Worm (Caenorhabditis elegans) whole organism, L4 larva: ENCODE data around the gene C34C6.10.

ENCODE experiments used
- F10B5.3 ChIP-seq: sonication (generic microtip); optimal IDR thresholded peaks from 2 replicates; lab custom pipeline; 2016; ENCODE audit warnings: mild to moderate bottlenecking, missing genetic modification characterization, missing compliant biosample characterization
- F44E2.7 ChIP-seq: fragments of 200-800 bp; sonication (Bioruptor generic); IDR thresholded peaks from 2 replicates; pipeline ENCODE4 v2.1.2; 2022; ENCODE audit warnings: missing genetic modification characterization, missing compliant biosample characterization
- T26A8.4 ChIP-seq: fragments of 200-800 bp; sonication (Bioruptor generic); IDR thresholded peaks from 2 replicates; pipeline ENCODE4 v1.3.6; 2022; ENCODE audit warnings: missing genetic modification characterization, missing compliant biosample characterization
- Y105C5A.15 ChIP-seq: fragments of 200-800 bp; sonication (Bioruptor generic); IDR thresholded peaks from 2 replicates; pipeline ENCODE4 v1.3.6; 2022; ENCODE audit warnings: missing genetic modification characterization, missing compliant biosample characterization
- aha-1 ChIP-seq: fragments of 150-350 bp; peaks from one replicate; lab custom pipeline; 2014; ENCODE audit warnings: missing biosample characterization, missing genetic modification characterization
- attf-4 ChIP-seq: sonication (generic microtip); optimal IDR thresholded peaks from 3 replicates; lab custom pipeline; 2017; ENCODE audit warnings: missing biosample characterization, missing genetic modification characterization
- ceh-82 ChIP-seq: sonication (generic microtip); optimal IDR thresholded peaks from 2 replicates; lab custom pipeline; 2017; ENCODE audit warnings: missing biosample characterization, missing genetic modification characterization
- ctbp-1 ChIP-seq: fragments of 200-800 bp; sonication (Bioruptor generic); IDR thresholded peaks from 2 replicates; pipeline ENCODE4 v1.3.6; 2022; ENCODE audit warnings: missing genetic modification reagents, missing genetic modification characterization, missing compliant biosample characterization
- daf-12 ChIP-seq: fragments of 150-350 bp; optimal IDR thresholded peaks from 2 replicates; lab custom pipeline; 2014; ENCODE audit warnings: missing biosample characterization, missing genetic modification reagents, missing genetic modification characterization
- daf-16 ChIP-seq, 3 experiments: sonication (generic microtip); optimal IDR thresholded peaks; 2 replicates each; lab custom pipeline; 2016 to 2017; ENCODE audit warnings: missing genetic modification characterization in 3 of 3, missing genetic modification reagents in 3 of 3, mild to moderate bottlenecking in 2 of 3, missing compliant biosample characterization in 2 of 3, missing biosample characterization in 1 of 3, moderate library complexity in 1 of 3
- dmd-6 ChIP-seq: fragments of 200-800 bp; sonication (Bioruptor generic); IDR thresholded peaks from 2 replicates; pipeline ENCODE4 v1.3.6; 2022; ENCODE audit warnings: missing genetic modification reagents, missing genetic modification characterization, missing compliant biosample characterization
- dpl-1 ChIP-seq: fragments of 150-350 bp; optimal IDR thresholded peaks from 2 replicates; lab custom pipeline; 2014; ENCODE audit warnings: missing biosample characterization, missing genetic modification reagents, missing genetic modification characterization
- dve-1 ChIP-seq: sonication (generic microtip); optimal IDR thresholded peaks from 2 replicates; lab custom pipeline; 2017; ENCODE audit warnings: antibody characterized with exemption, mild to moderate bottlenecking, missing genetic modification characterization, missing compliant biosample characterization; ENCODE audit not compliant: insufficient read depth
- egl-27 ChIP-seq: sonication (generic microtip); optimal IDR thresholded peaks from 3 replicates; lab custom pipeline; 2017; ENCODE audit warnings: missing biosample characterization, missing genetic modification reagents, missing genetic modification characterization
- egl-43 ChIP-seq: fragments of 200-800 bp; sonication (Bioruptor generic); IDR thresholded peaks from 2 replicates; pipeline ENCODE4 v1.3.6; 2022; ENCODE audit warnings: missing genetic modification reagents, missing genetic modification characterization, missing compliant biosample characterization
- hlh-11 ChIP-seq: fragments of 200-800 bp; sonication (Bioruptor generic); optimal IDR thresholded peaks from 2 replicates; lab custom pipeline; 2018; ENCODE audit warnings: mild to moderate bottlenecking, missing genetic modification characterization, missing compliant biosample characterization
- lin-38 ChIP-seq: fragments of 200-800 bp; sonication (Bioruptor generic); IDR thresholded peaks from 2 replicates; pipeline ENCODE4 v1.3.6; 2022; ENCODE audit warnings: missing genetic modification reagents, missing genetic modification characterization, missing compliant biosample characterization
- lsy-2 ChIP-seq, 2 experiments: fragments of 150-350 bp in 1 of 2; sonication (generic microtip) in 1 of 2; optimal IDR thresholded peaks; 2 replicates each; lab custom pipeline; 2014 to 2017; ENCODE audit warnings: missing biosample characterization in 2 of 2, missing genetic modification characterization in 2 of 2
- mdl-1 ChIP-seq, 2 experiments: fragments of 150-350 bp in 1 of 2; sonication (generic microtip) in 1 of 2; optimal IDR thresholded peaks; 2 replicates each; lab custom pipeline; 2014 to 2017; ENCODE audit warnings: missing biosample characterization in 2 of 2, missing genetic modification characterization in 2 of 2
- mep-1 ChIP-seq: fragments of 150-350 bp; sonication (generic microtip); optimal IDR thresholded peaks from 3 replicates; lab custom pipeline; 2014; ENCODE audit warnings: missing biosample characterization, missing genetic modification characterization
- mes-2 ChIP-seq: sonication (generic microtip); optimal IDR thresholded peaks from 2 replicates; lab custom pipeline; 2016; ENCODE audit warnings: missing genotype, mild to moderate bottlenecking, missing genetic modification characterization, missing compliant biosample characterization; ENCODE audit not compliant: poor library complexity, severe bottlenecking
- mxl-2 ChIP-seq: fragments of 200-800 bp; sonication (Bioruptor generic); conservative IDR thresholded peaks from 2 replicates; pipeline ENCODE4 v1.3.6; 2022; ENCODE audit warnings: missing genetic modification reagents, missing genetic modification characterization, missing compliant biosample characterization
- nhr-10 ChIP-seq: fragments of 150-350 bp; optimal IDR thresholded peaks from 2 replicates; lab custom pipeline; 2014; ENCODE audit warnings: missing biosample characterization, missing genetic modification characterization
- php-3 ChIP-seq: fragments of 200-800 bp; sonication (Bioruptor generic); IDR thresholded peaks from 2 replicates; pipeline ENCODE4 v1.3.6; 2022; ENCODE audit warnings: missing genetic modification reagents, missing genetic modification characterization, missing compliant biosample characterization
- pqm-1 ChIP-seq: sonication (generic microtip); optimal IDR thresholded peaks from 2 replicates; lab custom pipeline; 2017; ENCODE audit warnings: missing biosample characterization, missing genetic modification characterization
- rbr-2 ChIP-seq: sonication (generic microtip); optimal IDR thresholded peaks from 2 replicates; lab custom pipeline; 2016; ENCODE audit warnings: missing genotype, missing genetic modification characterization, missing compliant biosample characterization
- saeg-2 ChIP-seq: fragments of 200-800 bp; sonication (Bioruptor generic); IDR thresholded peaks from 2 replicates; pipeline ENCODE4 v1.3.6; 2022; ENCODE audit warnings: missing genetic modification reagents, missing genetic modification characterization, missing compliant biosample characterization
- snpc-1.2 ChIP-seq: fragments of 200-800 bp; sonication (Bioruptor generic); IDR thresholded peaks from 2 replicates; pipeline ENCODE4 v1.3.6; 2022; ENCODE audit warnings: missing genetic modification reagents, missing genetic modification characterization, missing compliant biosample characterization
- snpc-4 ChIP-seq: fragments of 150-350 bp; optimal IDR thresholded peaks from 2 replicates; lab custom pipeline; 2014; ENCODE audit warnings: missing biosample characterization, missing genetic modification characterization
- spr-3 ChIP-seq: fragments of 200-800 bp; sonication (Bioruptor generic); optimal IDR thresholded peaks from 2 replicates; lab custom pipeline; 2018; ENCODE audit warnings: mild to moderate bottlenecking, missing genetic modification characterization, missing compliant biosample characterization
- tra-1 ChIP-seq: fragments of 200-800 bp; sonication (Bioruptor generic); IDR thresholded peaks from 2 replicates; pipeline ENCODE4 v1.3.6; 2022; ENCODE audit warnings: missing genetic modification reagents, missing genetic modification characterization, missing compliant biosample characterization
- unc-62 ChIP-seq, 3 experiments: fragments of 150-350 bp in 1 of 3; sonication (generic microtip); optimal IDR thresholded peaks in 2 of 3; peaks in 1 of 3; 1 replicate in 1 of 3; 2 replicates in 2 of 3; lab custom pipeline; 2014 to 2017; ENCODE audit warnings: missing biosample characterization in 3 of 3, missing genetic modification characterization in 3 of 3, missing genetic modification reagents in 3 of 3, missing genotype in 1 of 3

The C34C6.10 gene

ce11 chrII:8683933-8684332 is 11.8 kb downstream of the C34C6.10 start:
- TF ChIP-seq aha-1 (tag; lab: Kevin White, UChicago) (peak; percentile 8), dmd-6 (GFP tag; lab: Robert Waterston, UW) (0 out of 2 replicates have a peak, but pooled peaks have one; percentile 25), dve-1 (tag; lab: Kevin White, UChicago) (peak; percentile 13), egl-43 (no peak), mdl-1 (tag; optimal IDR thresholded peaks at IDR 0.05; lab: Kevin White, UChicago) (no peak), mep-1 (peak; percentile 66), php-3 (GFP tag; lab: Robert Waterston, UW) (no peak), F10B5.3 (no peak), egl-27 (tag; lab: Kevin White, UChicago) (no peak), tra-1 (no peak), dpl-1 (peak; percentile 22), nhr-10 (tag; lab: Kevin White, UChicago) (no peak), lsy-2 (tag; optimal IDR thresholded peaks at IDR 0.05; lab: Kevin White, UChicago) (peak in 1 of 2 experiments; percentile 81), mes-2 (tag; lab: Kevin White, UChicago) (peak; percentile 79)

- TF ChIP-seq rbr-2 (tag; lab: Kevin White, UChicago) = no peak
- TF ChIP-seq daf-16 (GFP tag; optimal IDR thresholded peaks at IDR 0.05; lab: Kevin White, UChicago) = no peak
- peak; percentile 65 for TF ChIP-seq daf-16 (tag; optimal IDR thresholded peaks at IDR 0.05; lab: Kevin White, UChicago)
- TF ChIP-seq pqm-1 (tag; lab: Kevin White, UChicago) = peak; percentile 40
- TF ChIP-seq hlh-11 (tag; lab: Kevin White, UChicago) = peak; percentile 2
- peak; percentile 38 for TF ChIP-seq dve-1 (tag; lab: Kevin White, UChicago)
- no peak for TF ChIP-seq Y105C5A.15 (GFP tag; lab: Robert Waterston, UW)
Measured at ce11 chrII:8679799-8680198, 15.9 kb downstream of the C34C6.10 start.

ce11 chrII:8675369-8675768 is 20.3 kb downstream of the C34C6.10 start:
- TF ChIP-seq T26A8.4 (no peak), unc-62 (GFP tag; optimal IDR thresholded peaks at IDR 0.05 in 1 of 2; lab: Kevin White, UChicago) (peak in 1 of 2 experiments; percentile 88), unc-62 (tag; optimal IDR thresholded peaks at IDR 0.05; lab: Kevin White, UChicago) (no peak)

- TF ChIP-seq egl-27 (tag; lab: Kevin White, UChicago) (no peak), dve-1 (tag; lab: Kevin White, UChicago) (no peak), lin-38 (GFP tag; lab: Robert Waterston, UW) (peak; percentile 25; the same call in 1 of the 2 replicates), spr-3 (GFP tag; lab: Kevin White, UChicago) (no peak)
Measured at ce11 chrII:8670835-8671234, 24.8 kb downstream of the C34C6.10 start.

ce11 chrII:8668871-8669270 is 26.8 kb downstream of the C34C6.10 start:
- TF ChIP-seq daf-12 (tag; lab: Kevin White, UChicago) (no peak), snpc-4 (tag; lab: Kevin White, UChicago) (no peak), saeg-2 (GFP tag; lab: Robert Waterston, UW) (no peak), ctbp-1 (GFP tag; lab: Robert Waterston, UW) (no peak), lin-38 (GFP tag; lab: Robert Waterston, UW) (no peak), F44E2.7 (GFP tag; lab: Robert Waterston, UW) (no peak), mep-1 (no peak), unc-62 (GFP tag; optimal IDR thresholded peaks at IDR 0.05 in 1 of 2; lab: Kevin White, UChicago) (no peak), unc-62 (tag; optimal IDR thresholded peaks at IDR 0.05; lab: Kevin White, UChicago) (no peak), attf-4 (tag; lab: Kevin White, UChicago) (no peak), ceh-82 (tag; lab: Kevin White, UChicago) (no peak), snpc-1.2 (no peak), lsy-2 (tag; optimal IDR thresholded peaks at IDR 0.05; lab: Kevin White, UChicago) (no peak), mxl-2 (no peak)
- TF ChIP-seq, all 104 proteins: peak for 0
